Fruit fly (Drosophila melanogaster) whole organism, pupa: ENCODE data around the gene sna.

Source experiments
- CG34367 ChIP-seq: fragments of 200-800 bp; sonication (Bioruptor generic); optimal IDR thresholded peaks from 2 replicates; lab custom pipeline; 2018; ENCODE audit warnings: missing biosample characterization, mild to moderate bottlenecking, missing genetic modification characterization
- CG8159 ChIP-seq: fragments of 200-800 bp; sonication (Bioruptor generic); optimal IDR thresholded peaks from 3 replicates; lab custom pipeline; 2018; ENCODE audit warnings: missing biosample characterization, mild to moderate bottlenecking, missing genetic modification characterization, moderate library complexity
- EcR ChIP-seq: fragments of 200-800 bp; sonication (Bioruptor generic); optimal IDR thresholded peaks from 3 replicates; lab custom pipeline; 2019; ENCODE audit warnings: missing biosample characterization, missing genetic modification characterization, mild to moderate bottlenecking, moderate library complexity, missing genetic modification reagents

DNA sequence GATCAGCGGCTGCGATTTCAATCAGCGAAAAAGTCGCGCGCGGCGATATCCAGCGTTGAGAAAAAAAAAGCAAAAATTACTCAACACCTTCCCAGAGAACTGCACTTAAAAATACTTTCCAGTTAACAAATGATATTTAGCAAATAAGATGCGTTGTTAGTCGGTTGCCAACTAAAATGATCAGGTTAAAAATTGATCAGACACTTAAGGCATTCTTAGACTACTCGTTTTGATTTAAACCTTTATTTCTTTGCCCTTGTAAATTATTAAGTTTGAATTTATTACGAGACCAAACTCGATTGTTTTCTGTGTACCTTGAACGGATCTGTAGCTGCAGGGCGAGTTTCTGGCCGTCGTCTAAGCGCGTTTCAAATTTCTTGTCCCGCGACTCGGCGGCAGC is 12.1 kb downstream of the sna start:
- TF ChIP-seq EcR (GFP tag; lab: Kevin White, UChicago), result no peak
- no peak for TF ChIP-seq CG34367 (tag; lab: Kevin White, UChicago)
- no peak for TF ChIP-seq CG8159
